Worm (Caenorhabditis elegans) whole organism, L3 larva: ENCODE results near the gene Y43F8B.7.

Experiments used
- R02D3.7 ChIP-seq: fragments of 150-350 bp; optimal IDR thresholded peaks from 2 replicates; lab custom pipeline; 2014; ENCODE audit warnings: missing biosample characterization, missing genetic modification characterization
- ZK546.5 ChIP-seq: sonication (generic microtip); optimal IDR thresholded peaks from 2 replicates; lab custom pipeline; 2017; ENCODE audit warnings: missing biosample characterization, missing genetic modification characterization
- aly-2 ChIP-seq: fragments of 150-350 bp; optimal IDR thresholded peaks from 2 replicates; lab custom pipeline; 2014; ENCODE audit warnings: missing biosample characterization, missing genetic modification characterization
- ama-1 ChIP-seq: fragments of 150-350 bp; optimal IDR thresholded peaks from 2 replicates; lab custom pipeline; 2018
- ceh-16 ChIP-seq: sonication (generic microtip); optimal IDR thresholded peaks from 2 replicates; lab custom pipeline; 2017; ENCODE audit warnings: missing biosample characterization, missing genetic modification characterization
- ceh-28 ChIP-seq: fragments of 150-350 bp; optimal IDR thresholded peaks from 2 replicates; lab custom pipeline; 2014; ENCODE audit warnings: missing biosample characterization, missing genetic modification reagents, missing genetic modification characterization
- ceh-82 ChIP-seq: fragments of 150-350 bp; optimal IDR thresholded peaks from 2 replicates; lab custom pipeline; 2014; ENCODE audit warnings: missing biosample characterization, missing genetic modification characterization
- ceh-9 ChIP-seq: sonication (generic microtip); optimal IDR thresholded peaks from 2 replicates; lab custom pipeline; 2018; ENCODE audit warnings: missing biosample characterization, missing genetic modification characterization
- daf-12 ChIP-seq: fragments of 150-350 bp; optimal IDR thresholded peaks from 2 replicates; lab custom pipeline; 2014; ENCODE audit warnings: missing biosample characterization, missing genetic modification reagents, missing genetic modification characterization
- egl-27 ChIP-seq: sonication (generic microtip); optimal IDR thresholded peaks from 4 replicates; lab custom pipeline; 2017; ENCODE audit warnings: missing biosample characterization, missing genetic modification reagents, missing genetic modification characterization
- egl-5 ChIP-seq: fragments of 150-350 bp; optimal IDR thresholded peaks from 2 replicates; lab custom pipeline; 2017; ENCODE audit warnings: missing biosample characterization, missing genetic modification reagents, missing genetic modification characterization, inconsistent platforms
- elt-1 ChIP-seq: fragments of 150-350 bp; optimal IDR thresholded peaks from 2 replicates; lab custom pipeline; 2014; ENCODE audit warnings: missing biosample characterization, missing genetic modification characterization
- elt-2 ChIP-seq: sonication (generic microtip); optimal IDR thresholded peaks from 2 replicates; lab custom pipeline; 2016; ENCODE audit warnings: missing genetic modification reagents, mild to moderate bottlenecking, missing genetic modification characterization, missing compliant biosample characterization
- elt-3 ChIP-seq, 3 experiments: fragments of 150-350 bp in 1 of 3; sonication (generic microtip) in 2 of 3; optimal IDR thresholded peaks; 2 replicates in 2 of 3; 4 replicates in 1 of 3; lab custom pipeline; 2014 to 2017; ENCODE audit warnings: missing biosample characterization in 3 of 3, missing genetic modification characterization in 3 of 3
- eor-1 ChIP-seq, 2 experiments: fragments of 150-350 bp; optimal IDR thresholded peaks; 2 replicates each; lab custom pipeline; 2014 to 2018; ENCODE audit warnings: missing biosample characterization in 2 of 2, missing genetic modification characterization in 2 of 2
- fkh-10 ChIP-seq: sonication (generic microtip); optimal IDR thresholded peaks from 2 replicates; lab custom pipeline; 2017; ENCODE audit warnings: missing biosample characterization, missing genetic modification reagents, missing genetic modification characterization
- fkh-2 ChIP-seq: fragments of 150-350 bp; optimal IDR thresholded peaks from 2 replicates; lab custom pipeline; 2014; ENCODE audit warnings: missing biosample characterization, missing genetic modification reagents, missing genetic modification characterization
- fos-1 ChIP-seq: fragments of 150-350 bp; optimal IDR thresholded peaks from 2 replicates; lab custom pipeline; 2014; ENCODE audit warnings: missing biosample characterization, missing genetic modification characterization
- hmg-11 ChIP-seq: sonication (generic microtip); optimal IDR thresholded peaks from 2 replicates; lab custom pipeline; 2016; ENCODE audit warnings: missing genetic modification characterization, missing compliant biosample characterization
- jun-1 ChIP-seq: fragments of 150-350 bp; optimal IDR thresholded peaks from 2 replicates; lab custom pipeline; 2014; ENCODE audit warnings: missing biosample characterization, missing genetic modification reagents, missing genetic modification characterization
- lin-15B ChIP-seq: fragments of 150-350 bp; optimal IDR thresholded peaks from 2 replicates; lab custom pipeline; 2014; ENCODE audit warnings: missing biosample characterization, missing genetic modification characterization
- lin-39 ChIP-seq: fragments of 150-350 bp; optimal IDR thresholded peaks from 2 replicates; lab custom pipeline; 2018; ENCODE audit warnings: missing biosample characterization, missing genetic modification reagents, missing genetic modification characterization
- lsy-12 ChIP-seq: sonication (generic microtip); optimal IDR thresholded peaks from 2 replicates; lab custom pipeline; 2016; ENCODE audit warnings: mild to moderate bottlenecking, missing genetic modification characterization, missing compliant biosample characterization
- mdl-1 ChIP-seq: fragments of 150-350 bp; optimal IDR thresholded peaks from 2 replicates; lab custom pipeline; 2014; ENCODE audit warnings: missing biosample characterization, missing genetic modification characterization
- mml-1 ChIP-seq: fragments of 150-350 bp; sonication (generic microtip); optimal IDR thresholded peaks from 3 replicates; lab custom pipeline; 2014; ENCODE audit warnings: missing biosample characterization, missing genetic modification characterization
- nfya-1 ChIP-seq: sonication (generic microtip); optimal IDR thresholded peaks from 2 replicates; lab custom pipeline; 2017; ENCODE audit warnings: missing genetic modification characterization, mild to moderate bottlenecking, missing compliant biosample characterization, antibody characterized with exemption, moderate library complexity; ENCODE audit not compliant: insufficient read depth
- nhr-11 ChIP-seq: fragments of 150-350 bp; optimal IDR thresholded peaks from 2 replicates; lab custom pipeline; 2014; ENCODE audit warnings: missing biosample characterization, missing genetic modification characterization
- nhr-12 ChIP-seq: fragments of 150-350 bp; optimal IDR thresholded peaks from 2 replicates; lab custom pipeline; 2014; ENCODE audit warnings: missing biosample characterization, missing genetic modification characterization
- nhr-23 ChIP-seq: fragments of 150-350 bp; optimal IDR thresholded peaks from 2 replicates; lab custom pipeline; 2014; ENCODE audit warnings: missing biosample characterization, missing genetic modification reagents, missing genetic modification characterization
- nhr-237 ChIP-seq: fragments of 150-350 bp; optimal IDR thresholded peaks from 2 replicates; lab custom pipeline; 2014; ENCODE audit warnings: missing biosample characterization, missing genetic modification characterization
- nhr-25 ChIP-seq: sonication (generic microtip); optimal IDR thresholded peaks from 2 replicates; lab custom pipeline; 2017; ENCODE audit warnings: missing biosample characterization, missing genetic modification characterization
- nhr-28 ChIP-seq: fragments of 150-350 bp; optimal IDR thresholded peaks from 2 replicates; lab custom pipeline; 2014; ENCODE audit warnings: missing biosample characterization, missing genetic modification characterization
- nhr-43 ChIP-seq: sonication (generic microtip); optimal IDR thresholded peaks from 2 replicates; lab custom pipeline; 2016; ENCODE audit warnings: mild to moderate bottlenecking, missing genetic modification characterization, missing compliant biosample characterization; ENCODE audit not compliant: poor library complexity, severe bottlenecking
- nhr-67 ChIP-seq: fragments of 150-350 bp; optimal IDR thresholded peaks from 2 replicates; lab custom pipeline; 2014; ENCODE audit warnings: missing biosample characterization, missing genetic modification characterization
- nhr-76 ChIP-seq: fragments of 150-350 bp; sonication (generic microtip); optimal IDR thresholded peaks from 5 replicates; lab custom pipeline; 2014; ENCODE audit warnings: missing biosample characterization, missing genetic modification characterization
- nhr-77 ChIP-seq: fragments of 150-350 bp; optimal IDR thresholded peaks from 2 replicates; lab custom pipeline; 2014; ENCODE audit warnings: missing biosample characterization, missing genetic modification characterization
- pha-4 ChIP-seq: fragments of 150-350 bp; optimal IDR thresholded peaks from 2 replicates; lab custom pipeline; 2014; ENCODE audit warnings: missing biosample characterization, missing genetic modification reagents, missing genetic modification characterization
- pqm-1 ChIP-seq: fragments of 150-350 bp; optimal IDR thresholded peaks from 2 replicates; lab custom pipeline; 2017; ENCODE audit warnings: missing biosample characterization, missing genetic modification characterization, inconsistent platforms
- sea-2 ChIP-seq: fragments of 150-350 bp; sonication (generic microtip); optimal IDR thresholded peaks from 4 replicates; lab custom pipeline; 2014; ENCODE audit warnings: missing biosample characterization, missing genetic modification reagents, missing genetic modification characterization
- skn-1 ChIP-seq: fragments of 150-350 bp; optimal IDR thresholded peaks from 2 replicates; lab custom pipeline; 2014; ENCODE audit warnings: missing biosample characterization, missing genetic modification characterization
- snpc-4 ChIP-seq: fragments of 150-350 bp; optimal IDR thresholded peaks from 2 replicates; lab custom pipeline; 2014; ENCODE audit warnings: missing biosample characterization, missing genetic modification characterization
- tbx-2 ChIP-seq: sonication (generic microtip); optimal IDR thresholded peaks from 2 replicates; lab custom pipeline; 2016; ENCODE audit warnings: mild to moderate bottlenecking, missing genetic modification characterization, missing compliant biosample characterization
- unc-39 ChIP-seq: sonication (generic microtip); optimal IDR thresholded peaks from 4 replicates; lab custom pipeline; 2017; ENCODE audit warnings: missing biosample characterization, missing genetic modification characterization
- unc-62 ChIP-seq: fragments of 150-350 bp; sonication (generic microtip); optimal IDR thresholded peaks from 4 replicates; lab custom pipeline; 2014; ENCODE audit warnings: missing biosample characterization, missing genetic modification reagents, missing genetic modification characterization
- zag-1 ChIP-seq: fragments of 150-350 bp; optimal IDR thresholded peaks from 2 replicates; lab custom pipeline; 2014; ENCODE audit warnings: missing biosample characterization, missing genetic modification characterization
- ztf-11 ChIP-seq: fragments of 150-350 bp; optimal IDR thresholded peaks from 2 replicates; lab custom pipeline; 2014; ENCODE audit warnings: missing biosample characterization, missing genetic modification characterization
- ztf-4 ChIP-seq: fragments of 150-350 bp; optimal IDR thresholded peaks from 2 replicates; lab custom pipeline; 2014; ENCODE audit warnings: missing biosample characterization, missing genetic modification characterization

Gene Y43F8B.7

ce11 chrV:19521351-19522278, 31.1 kb downstream of the Y43F8B.7 start (continued):
- TF ChIP-seq egl-27 (tag; lab: Kevin White, UChicago) (no peak), nhr-12 (tag; lab: Kevin White, UChicago) (no peak), pha-4 (tag; lab: Kevin White, UChicago) (no peak), zag-1 (no peak), ztf-4 (no peak)

- TF ChIP-seq aly-2 (tag; lab: Kevin White, UChicago) (no peak), nhr-28 (no peak), hmg-11 (tag; lab: Kevin White, UChicago) (peak; percentile 66), pha-4 (tag; lab: Kevin White, UChicago) (peak; percentile 49), ztf-11 (tag; lab: Kevin White, UChicago) (no peak), fkh-2 (tag; lab: Kevin White, UChicago) (no peak), mml-1 (tag; lab: Kevin White, UChicago) (peak; percentile 54), ceh-16 (tag; lab: Kevin White, UChicago) (no peak), egl-5 (peak; percentile 79), sea-2 (GFP tag; lab: Kevin White, UChicago) (peak; percentile 27), nhr-67 (tag; lab: Kevin White, UChicago) (no peak), ztf-4 (peak; percentile 76), unc-62 (GFP tag; lab: Kevin White, UChicago) (peak; percentile 86), unc-39 (tag; lab: Kevin White, UChicago) (no peak), fos-1 (tag; lab: Kevin White, UChicago) (peak; percentile 26), nhr-43 (tag; lab: Kevin White, UChicago) (peak; percentile 83), lin-15B (peak; percentile 41), lin-39 (tag; lab: Kevin White, UChicago) (peak; percentile 86), nhr-77 (tag; lab: Kevin White, UChicago) (no peak), zag-1 (peak; percentile 55), daf-12 (no peak), elt-2 (peak; percentile 79), elt-1 (tag; lab: Kevin White, UChicago) (peak; percentile 56), fkh-10 (GFP tag; lab: Kevin White, UChicago) (peak; percentile 7), mdl-1 (peak; percentile 83), nfya-1 (tag; lab: Kevin White, UChicago) (peak; percentile 91), ceh-28 (peak; percentile 84), R02D3.7 (tag; lab: Kevin White, UChicago) (peak; percentile 73), pqm-1 (tag; lab: Kevin White, UChicago) (peak; percentile 56), ama-1 (lab: Kevin White, UChicago) (peak; percentile 96), lsy-12 (tag; lab: Kevin White, UChicago) (peak; percentile 93), nhr-25 (tag; lab: Kevin White, UChicago) (peak; percentile 97), ZK546.5 (no peak), snpc-4 (tag; lab: Kevin White, UChicago) (peak; percentile 45), egl-27 (tag; lab: Kevin White, UChicago) (peak; percentile 58), tbx-2 (tag; lab: Kevin White, UChicago) (peak; percentile 77), nhr-76 (tag; lab: Kevin White, UChicago) (no peak), jun-1 (tag; lab: Kevin White, UChicago) (peak; percentile 94), ceh-9 (tag; lab: Kevin White, UChicago) (no peak), eor-1 (tag; optimal IDR thresholded peaks at IDR 0.05; lab: Kevin White, UChicago) (peak in 1 of 2 experiments; percentile 67), elt-3 (tag; optimal IDR thresholded peaks at IDR 0.05; lab: Kevin White, UChicago) (peak in 1 of 3 experiments; percentile 87), nhr-11 (no peak), nhr-12 (tag; lab: Kevin White, UChicago) (no peak), skn-1 (tag; lab: Kevin White, UChicago) (peak; percentile 70), nhr-23 (tag; lab: Kevin White, UChicago) (peak; percentile 95), ceh-82 (tag; lab: Kevin White, UChicago) (peak; percentile 66), nhr-237 (tag; lab: Kevin White, UChicago) (no peak)
These were observed 32.1 kb downstream of the Y43F8B.7 start for ce11 chrV:19522551-19523137.
